Worm (Caenorhabditis elegans): ENCODE measurements around the gene Y57G11C.51.

Y57G11C.51 gene

DNA sequence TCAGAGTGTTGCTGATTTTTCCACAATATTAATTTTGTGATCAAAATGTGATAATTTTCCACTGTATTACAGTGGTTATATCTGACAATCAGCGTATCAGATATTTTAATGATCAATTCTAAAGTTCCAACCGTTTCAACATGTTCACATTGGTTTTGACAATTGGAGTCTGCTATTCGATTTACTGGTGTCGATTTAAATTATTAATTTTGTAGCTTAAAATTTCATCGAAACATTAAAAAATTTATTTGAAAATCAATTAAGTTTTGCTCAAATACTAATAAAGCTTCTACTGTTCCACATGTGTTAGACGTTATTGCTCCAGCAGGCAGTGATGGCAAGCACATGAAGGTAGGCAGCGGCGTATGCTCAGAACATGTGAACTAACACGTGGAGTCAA lies 16.6 kb downstream of the Y57G11C.51 start:
- no peak for TF ChIP-seq tbx-37 (GFP tag; conservative IDR thresholded peaks at IDR 0.05)
- no peak for TF ChIP-seq flt-1 (GFP tag; IDR thresholded peaks at IDR 0.05)
- TF ChIP-seq ets-7 (tag; optimal IDR thresholded peaks at IDR 0.05): no peak
- TF ChIP-seq hmbx-1 (tag; optimal IDR thresholded peaks at IDR 0.05): no peak
- no peak for TF ChIP-seq ceh-13 (GFP tag; optimal IDR thresholded peaks at IDR 0.05)
- no peak for TF ChIP-seq hnd-1 (tag; optimal IDR thresholded peaks at IDR 0.05)
- no peak for TF ChIP-seq aly-1 (tag; optimal IDR thresholded peaks at IDR 0.05)
- no peak for TF ChIP-seq B0310.2 (tag; optimal IDR thresholded peaks at IDR 0.05)
- no peak for TF ChIP-seq sea-1 (GFP tag; conservative IDR thresholded peaks at IDR 0.05)
- TF ChIP-seq ceh-36 (tag; optimal IDR thresholded peaks at IDR 0.05): no peak
- TF ChIP-seq scrt-1 (GFP tag; IDR thresholded peaks at IDR 0.05): no peak
- TF ChIP-seq tra-4 (tag; optimal IDR thresholded peaks at IDR 0.05): no peak
- no peak for TF ChIP-seq hmg-4 (GFP tag; optimal IDR thresholded peaks at IDR 0.05)
- TF ChIP-seq F13C5.2 (tag; optimal IDR thresholded peaks at IDR 0.05): no peak
- TF ChIP-seq pes-1 (GFP tag; IDR thresholded peaks at IDR 0.05): no peak
- no peak for TF ChIP-seq ama-1 (optimal IDR thresholded peaks at IDR 0.05)
- TF ChIP-seq tbx-11 (GFP tag; IDR thresholded peaks at IDR 0.05): no peak

DNA sequence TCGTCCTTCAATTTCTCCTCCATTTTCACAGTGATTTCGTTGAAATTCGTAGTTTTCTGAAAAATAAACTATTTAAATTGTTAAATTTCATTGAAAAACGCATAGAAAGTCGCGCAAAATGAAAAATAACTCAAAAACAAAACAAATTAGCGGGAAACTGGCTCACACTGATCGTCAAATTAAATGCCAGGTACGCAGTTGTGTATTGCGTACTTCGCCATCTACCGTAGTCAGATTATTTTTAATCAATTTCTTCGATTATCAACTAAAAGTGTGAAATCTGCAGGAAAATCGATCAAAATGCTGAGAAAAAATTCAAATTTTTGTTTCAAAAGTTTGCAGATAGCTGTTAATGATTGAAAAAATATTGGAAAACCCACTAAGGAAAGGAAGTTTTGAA lies 19.4 kb downstream of the Y57G11C.51 start, which contains the start of gene Y57G11C.499:
Y57G11C.499 (minus strand) TSS at position 23 of the 400 bp plus-strand sequence.
- no peak for TF ChIP-seq scrt-1 (GFP tag; IDR thresholded peaks at IDR 0.05)
- no peak for TF ChIP-seq flt-1 (GFP tag; IDR thresholded peaks at IDR 0.05)
- no peak for TF ChIP-seq F13C5.2 (tag; optimal IDR thresholded peaks at IDR 0.05)
- TF ChIP-seq hnd-1 (tag; optimal IDR thresholded peaks at IDR 0.05): no peak
- no peak for TF ChIP-seq tra-4 (tag; optimal IDR thresholded peaks at IDR 0.05)

DNA sequence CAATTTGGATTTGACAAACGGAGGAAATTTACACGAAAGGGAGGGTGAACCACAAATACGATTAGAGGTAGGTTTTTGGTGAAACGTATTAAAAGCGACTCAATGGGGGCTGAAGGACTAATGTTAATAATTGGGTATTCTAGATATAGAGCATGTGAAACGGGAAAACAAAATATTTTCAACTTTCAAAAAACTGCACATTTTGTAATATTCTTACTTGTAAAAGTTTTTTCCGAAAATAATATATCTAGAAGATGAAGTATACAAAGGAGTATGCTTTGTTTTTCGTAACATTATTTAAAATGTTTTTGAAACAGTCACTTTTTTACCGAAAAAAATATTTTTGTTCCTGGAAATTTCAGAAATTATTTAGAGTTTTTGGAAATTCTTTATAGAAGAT lies 32.4 kb downstream of the Y57G11C.51 start:
- TF ChIP-seq scrt-1 (GFP tag; IDR thresholded peaks at IDR 0.05): no peak
- no peak for TF ChIP-seq hmg-4 (GFP tag; optimal IDR thresholded peaks at IDR 0.05)
- TF ChIP-seq pes-1 (GFP tag; IDR thresholded peaks at IDR 0.05): no peak
- TF ChIP-seq B0310.2 (tag; optimal IDR thresholded peaks at IDR 0.05): no peak
- TF ChIP-seq hmbx-1 (tag; optimal IDR thresholded peaks at IDR 0.05): no peak
- no peak for TF ChIP-seq flt-1 (GFP tag; IDR thresholded peaks at IDR 0.05)
- TF ChIP-seq sea-1 (GFP tag; conservative IDR thresholded peaks at IDR 0.05): no peak
- TF ChIP-seq F13C5.2 (tag; optimal IDR thresholded peaks at IDR 0.05): no peak
- TF ChIP-seq ama-1 (optimal IDR thresholded peaks at IDR 0.05): no peak
- no peak for TF ChIP-seq ceh-36 (tag; optimal IDR thresholded peaks at IDR 0.05)
- no peak for TF ChIP-seq tbx-11 (GFP tag; IDR thresholded peaks at IDR 0.05)
- TF ChIP-seq tra-4 (tag; optimal IDR thresholded peaks at IDR 0.05): no peak
- no peak for TF ChIP-seq hnd-1 (tag; optimal IDR thresholded peaks at IDR 0.05)
- no peak for TF ChIP-seq aly-1 (tag; optimal IDR thresholded peaks at IDR 0.05)
- no peak for TF ChIP-seq ceh-13 (GFP tag; optimal IDR thresholded peaks at IDR 0.05)
- TF ChIP-seq ets-7 (tag; optimal IDR thresholded peaks at IDR 0.05): no peak

DNA sequence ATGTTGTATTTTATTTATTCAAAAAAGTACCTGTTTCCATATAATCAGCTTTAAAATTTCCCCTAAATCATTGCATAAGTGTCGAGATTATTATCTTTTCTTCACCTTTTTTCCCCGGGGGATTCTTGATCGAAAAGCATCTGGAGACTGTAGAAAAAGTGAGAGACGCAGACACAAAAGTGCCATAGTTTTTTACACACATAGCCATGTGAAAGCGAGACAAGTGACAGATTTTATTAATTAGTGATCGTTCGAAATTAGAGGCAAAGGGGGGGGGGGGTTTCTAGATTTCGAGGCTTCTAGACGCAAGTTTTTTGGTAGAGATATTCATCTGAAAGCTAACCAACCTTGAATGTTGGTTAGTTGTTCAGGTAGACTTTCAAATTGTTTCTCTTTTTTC lies 45.1 kb downstream of the Y57G11C.51 start:
- TF ChIP-seq pes-1 (GFP tag; IDR thresholded peaks at IDR 0.05) (no peak), tbx-11 (GFP tag; IDR thresholded peaks at IDR 0.05) (no peak), tra-4 (tag; optimal IDR thresholded peaks at IDR 0.05) (no peak), hnd-1 (tag; optimal IDR thresholded peaks at IDR 0.05) (no peak), ceh-13 (GFP tag; optimal IDR thresholded peaks at IDR 0.05) (no peak), ceh-36 (tag; optimal IDR thresholded peaks at IDR 0.05) (no peak), hmbx-1 (tag; optimal IDR thresholded peaks at IDR 0.05) (no peak), aly-1 (tag; optimal IDR thresholded peaks at IDR 0.05) (no peak), F13C5.2 (tag; optimal IDR thresholded peaks at IDR 0.05) (no peak), ama-1 (optimal IDR thresholded peaks at IDR 0.05) (no peak), sea-1 (GFP tag; conservative IDR thresholded peaks at IDR 0.05) (no peak), ets-7 (tag; optimal IDR thresholded peaks at IDR 0.05) (no peak), hmg-4 (GFP tag; optimal IDR thresholded peaks at IDR 0.05) (no peak), flt-1 (GFP tag; IDR thresholded peaks at IDR 0.05) (no peak), B0310.2 (tag; optimal IDR thresholded peaks at IDR 0.05) (no peak)

DNA sequence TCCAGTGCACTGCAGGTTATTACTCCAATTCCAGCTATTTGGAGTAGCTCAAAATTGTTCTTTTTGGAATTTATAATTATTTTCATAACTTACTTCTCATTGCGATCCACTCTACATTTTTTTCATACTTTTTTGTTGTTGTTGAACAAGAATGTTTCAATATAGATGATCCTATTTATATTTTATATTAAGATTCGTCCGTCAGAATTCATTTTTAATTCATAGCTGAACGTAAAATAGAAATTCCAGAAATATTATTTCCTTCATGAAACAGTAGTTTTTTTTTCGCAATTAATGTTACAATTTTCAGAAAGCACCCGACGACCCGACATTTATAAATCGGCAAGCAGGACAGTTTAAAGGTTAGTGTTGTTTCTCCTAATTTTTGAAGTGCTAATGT lies 46.1 kb downstream of the Y57G11C.51 start, which contains the start of gene Y57G11C.42:
Y57G11C.42 (plus strand) TSS at position 301 of the 400 bp plus-strand sequence.
- TF ChIP-seq ets-7 (tag; optimal IDR thresholded peaks at IDR 0.05): no peak
- TF ChIP-seq sea-1 (GFP tag; conservative IDR thresholded peaks at IDR 0.05): no peak
- TF ChIP-seq tra-4 (tag; optimal IDR thresholded peaks at IDR 0.05): no peak
- TF ChIP-seq pes-1 (GFP tag; IDR thresholded peaks at IDR 0.05): no peak
- no peak for TF ChIP-seq F13C5.2 (tag; optimal IDR thresholded peaks at IDR 0.05)

Measured in whole organism, early embryonic.